Worm (Caenorhabditis elegans): Measurements from ENCODE around the gene rgs-11.
A peak's percentile ranks its signal among the peaks of the same experiment; 100 is the strongest.

DNA sequence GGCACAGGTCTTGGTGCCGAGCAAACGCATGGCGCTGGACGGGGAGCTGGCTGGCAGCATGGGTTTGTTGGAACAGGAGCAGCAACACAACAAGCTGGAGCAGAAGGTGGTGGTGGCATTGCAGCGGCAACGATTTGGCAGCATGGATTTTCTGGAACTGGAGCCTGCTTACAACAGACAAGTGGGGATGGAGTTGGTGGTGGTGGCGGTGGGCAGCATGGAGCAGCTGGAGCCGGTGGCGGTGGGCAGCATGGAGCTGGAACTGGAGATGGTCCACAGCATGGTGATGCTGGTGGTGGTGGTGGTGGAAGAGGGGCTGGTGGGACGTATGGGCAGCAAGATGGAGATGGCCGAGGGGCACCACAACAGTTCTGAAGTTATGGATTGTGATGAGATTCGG lies 3.5 kb upstream of the rgs-11 start:
- TF ChIP-seq ztf-3 (GFP tag; optimal IDR thresholded peaks at IDR 0.05) (no peak), attf-6 (GFP tag; IDR thresholded peaks at IDR 0.05) (no peak), let-526 (GFP tag; IDR thresholded peaks at IDR 0.05) (no peak), zfh-2 (GFP tag; conservative IDR thresholded peaks at IDR 0.05) (peak; percentile 90), him-1 (tag; optimal IDR thresholded peaks at IDR 0.05) (no peak), ama-1 (optimal IDR thresholded peaks at IDR 0.05) (no peak), ama-1 (GFP tag; optimal IDR thresholded peaks at IDR 0.05) (no peak), egrh-3 (GFP tag; IDR thresholded peaks at IDR 0.05) (peak; percentile 76), K12H6.12 (tag; optimal IDR thresholded peaks at IDR 0.05) (no peak)

Measured in whole organism, young adult.